Fruit fly (Drosophila melanogaster) whole organism, embryonic: ENCODE data around the gene Snx17.

ENCODE experiments used
- B-H2 ChIP-seq: fragments of 200-800 bp; sonication (Bioruptor generic); optimal IDR thresholded peaks from 2 replicates; lab custom pipeline; 2018; ENCODE audit warnings: missing biosample characterization, mild to moderate bottlenecking, missing genetic modification characterization
- CG10321 ChIP-seq: fragments of 200-800 bp; sonication (Bioruptor generic); IDR thresholded peaks from 2 replicates; pipeline ENCODE4 v1.3.6; 2022; ENCODE audit warnings: missing biosample characterization, missing genetic modification characterization
- CG14860 ChIP-seq: fragments of 200-800 bp; sonication (Bioruptor generic); IDR thresholded peaks from 3 replicates; pipeline ENCODE4 v1.3.6; 2022; ENCODE audit warnings: missing biosample characterization, missing genetic modification characterization; ENCODE audit not compliant: partially characterized antibody
- CG17361 ChIP-seq: fragments of 200-800 bp; sonication (Bioruptor generic); IDR thresholded peaks from 3 replicates; pipeline ENCODE4 v1.3.6; 2022; ENCODE audit warnings: missing biosample characterization, missing genetic modification characterization
- CG1832 ChIP-seq: fragments of 200-800 bp; sonication (Bioruptor generic); optimal IDR thresholded peaks from 2 replicates; lab custom pipeline; 2017; ENCODE audit warnings: missing biosample characterization, mild to moderate bottlenecking, missing genetic modification characterization, inconsistent platforms
- CG18764 ChIP-seq: fragments of 200-800 bp; sonication (Bioruptor generic); optimal IDR thresholded peaks from 3 replicates; lab custom pipeline; 2016; ENCODE audit warnings: missing biosample characterization, missing genetic modification characterization
- CG2875 ChIP-seq: fragments of 200-800 bp; sonication (Bioruptor generic); optimal IDR thresholded peaks from 2 replicates; lab custom pipeline; 2017; ENCODE audit warnings: missing biosample characterization, mild to moderate bottlenecking, missing genetic modification characterization, missing genetic modification reagents
- CG43689 ChIP-seq: fragments of 200-800 bp; sonication (Bioruptor generic); IDR thresholded peaks from 2 replicates; pipeline ENCODE4 v1.3.6; 2022; ENCODE audit warnings: missing biosample characterization, missing genetic modification characterization
- CG5953 ChIP-seq: fragments of 200-800 bp; sonication (Bioruptor generic); IDR thresholded peaks from 2 replicates; pipeline ENCODE4 v1.3.6; 2022; ENCODE audit warnings: missing biosample characterization, missing genetic modification characterization
- CG7271 ChIP-seq: fragments of 200-800 bp; sonication (Bioruptor generic); optimal IDR thresholded peaks from 2 replicates; lab custom pipeline; 2018; ENCODE audit warnings: missing biosample characterization, mild to moderate bottlenecking, missing genetic modification characterization, moderate library complexity
- CG8765 ChIP-seq: fragments of 200-800 bp; sonication (Bioruptor generic); IDR thresholded peaks from 2 replicates; pipeline ENCODE4 v1.3.6; 2022; ENCODE audit warnings: missing biosample characterization, missing genetic modification characterization
- CG8924 ChIP-seq: fragments of 200-800 bp; optimal IDR thresholded peaks from 3 replicates; lab custom pipeline; 2019; ENCODE audit warnings: missing biosample characterization, mild to moderate bottlenecking, missing genetic modification characterization, moderate library complexity
- CG9609 ChIP-seq: fragments of 200-800 bp; sonication (Bioruptor generic); optimal IDR thresholded peaks from 3 replicates; lab custom pipeline; 2016; ENCODE audit warnings: missing biosample characterization, missing genetic modification characterization
- CG9727 ChIP-seq: fragments of 200-800 bp; sonication (Bioruptor generic); optimal IDR thresholded peaks from 3 replicates; lab custom pipeline; 2017; ENCODE audit warnings: missing biosample characterization, mild to moderate bottlenecking, missing genetic modification characterization
- CG9797 ChIP-seq: fragments of 200-800 bp; sonication (Bioruptor generic); optimal IDR thresholded peaks from 3 replicates; lab custom pipeline; 2018; ENCODE audit warnings: missing biosample characterization, mild to moderate bottlenecking, missing genetic modification characterization
- Deaf1 ChIP-seq: fragments of 200-800 bp; optimal IDR thresholded peaks from 3 replicates; lab custom pipeline; 2019; ENCODE audit warnings: missing biosample characterization, mild to moderate bottlenecking, missing genetic modification characterization, moderate library complexity
- Dek ChIP-seq: fragments of 200-800 bp; sonication (Bioruptor generic); optimal IDR thresholded peaks from 3 replicates; lab custom pipeline; 2019; ENCODE audit warnings: missing biosample characterization, mild to moderate bottlenecking, missing genetic modification characterization, moderate library complexity
- Dll ChIP-seq: fragments of 200-800 bp; sonication (Bioruptor generic); IDR thresholded peaks from 4 replicates; pipeline ENCODE4 v1.3.6; 2022; ENCODE audit warnings: missing biosample characterization, missing genetic modification characterization; ENCODE audit not compliant: partially characterized antibody
- Gug ChIP-seq: fragments of 200-800 bp; sonication (Bioruptor generic); IDR thresholded peaks from 4 replicates; pipeline ENCODE4 v1.3.6; 2022; ENCODE audit warnings: missing biosample characterization, missing genetic modification characterization
- HLH4C ChIP-seq: fragments of 200-800 bp; sonication (Bioruptor generic); IDR thresholded peaks from 3 replicates; pipeline ENCODE4 v1.3.6; 2022; ENCODE audit warnings: missing biosample characterization, missing genetic modification characterization; ENCODE audit not compliant: partially characterized antibody
- Hand ChIP-seq: fragments of 200-800 bp; sonication (Bioruptor generic); optimal IDR thresholded peaks from 2 replicates; lab custom pipeline; 2017; ENCODE audit warnings: mild to moderate bottlenecking, missing biosample characterization, missing genetic modification reagents, missing genetic modification characterization
- MESR4 ChIP-seq: fragments of 200-800 bp; sonication (Bioruptor generic); optimal IDR thresholded peaks from 2 replicates; lab custom pipeline; 2018; ENCODE audit warnings: missing biosample characterization, mild to moderate bottlenecking, missing genetic modification characterization, moderate library complexity
- MTF-1 ChIP-seq: fragments of 200-800 bp; sonication (Bioruptor generic); optimal IDR thresholded peaks from 2 replicates; lab custom pipeline; 2018; ENCODE audit warnings: missing biosample characterization, mild to moderate bottlenecking, missing genetic modification characterization, borderline replicate concordance
- NFAT ChIP-seq: fragments of 200-800 bp; sonication (Bioruptor generic); IDR thresholded peaks from 2 replicates; pipeline ENCODE4 v1.3.6; 2022; ENCODE audit warnings: missing biosample characterization, missing genetic modification characterization
- NK7.1 ChIP-seq: fragments of 200-800 bp; sonication (Bioruptor generic); optimal IDR thresholded peaks from 3 replicates; lab custom pipeline; 2016; ENCODE audit warnings: missing biosample characterization, missing genetic modification characterization
- Oaz ChIP-seq: fragments of 200-800 bp; sonication (Bioruptor generic); IDR thresholded peaks from 2 replicates; pipeline ENCODE4 v1.3.6; 2022; ENCODE audit warnings: missing biosample characterization, missing genetic modification characterization
- Poxn ChIP-seq: fragments of 200-800 bp; sonication (Bioruptor generic); IDR thresholded peaks from 2 replicates; pipeline ENCODE4 v1.3.6; 2022; ENCODE audit warnings: missing biosample characterization, missing genetic modification characterization
- Rx ChIP-seq: fragments of 200-800 bp; sonication (Bioruptor generic); IDR thresholded peaks from 2 replicates; pipeline ENCODE4 v1.3.6; 2022; ENCODE audit warnings: missing biosample characterization, missing genetic modification characterization
- Xbp1 ChIP-seq: fragments of 200-800 bp; sonication (Bioruptor generic); optimal IDR thresholded peaks from 3 replicates; lab custom pipeline; 2016; ENCODE audit warnings: missing biosample characterization, mild to moderate bottlenecking, missing genetic modification characterization
- cato ChIP-seq: fragments of 200-800 bp; sonication (Bioruptor generic); optimal IDR thresholded peaks from 2 replicates; lab custom pipeline; 2016; ENCODE audit warnings: missing biosample characterization, missing genetic modification characterization, borderline replicate concordance
- cg ChIP-seq: fragments of 200-800 bp; sonication (Bioruptor generic); optimal IDR thresholded peaks from 3 replicates; lab custom pipeline; 2019; ENCODE audit warnings: missing biosample characterization, mild to moderate bottlenecking, missing genetic modification characterization, moderate library complexity
- chif ChIP-seq, 2 experiments: fragments of 200-800 bp; sonication (Bioruptor generic); optimal IDR thresholded peaks; 3 replicates each; lab custom pipeline; 2016; ENCODE audit warnings: missing biosample characterization in 2 of 2, missing genetic modification characterization in 2 of 2
- croc ChIP-seq: fragments of 200-800 bp; sonication (Bioruptor generic); conservative IDR thresholded peaks from 3 replicates; pipeline ENCODE4 v1.3.6; 2022; ENCODE audit warnings: missing biosample characterization, missing genetic modification characterization
- da ChIP-seq: fragments of 200-800 bp; sonication (Bioruptor generic); optimal IDR thresholded peaks from 2 replicates; lab custom pipeline; 2016; ENCODE audit warnings: missing biosample characterization, missing genetic modification characterization
- ftz-f1 ChIP-seq: fragments of 200-800 bp; sonication (Bioruptor generic); optimal IDR thresholded peaks from 2 replicates; lab custom pipeline; 2016; ENCODE audit warnings: missing biosample characterization, missing genetic modification characterization
- hb ChIP-seq: fragments of 200-800 bp; sonication (Bioruptor generic); IDR thresholded peaks from 3 replicates; pipeline ENCODE4 v1.3.6; 2022; ENCODE audit warnings: missing biosample characterization, missing genetic modification characterization; ENCODE audit not compliant: partially characterized antibody
- jigr1 ChIP-seq: fragments of 200-800 bp; sonication (Bioruptor generic); IDR thresholded peaks from 3 replicates; pipeline ENCODE4 v1.3.6; 2022; ENCODE audit warnings: missing biosample characterization, missing genetic modification characterization
- lilli ChIP-seq: fragments of 200-800 bp; sonication (Bioruptor generic); optimal IDR thresholded peaks from 3 replicates; lab custom pipeline; 2016; ENCODE audit warnings: missing biosample characterization, missing genetic modification characterization
- lola ChIP-seq, 3 experiments: fragments of >200 bp in 2 of 3; fragments of 200-800 bp in 1 of 3; sonication (Bioruptor generic) in 1 of 3; optimal IDR thresholded peaks; 2 replicates each; lab custom pipeline; 2017 to 2019; ENCODE audit warnings: missing biosample characterization in 3 of 3, missing genetic modification characterization in 3 of 3, mild to moderate bottlenecking in 1 of 3, moderate library complexity in 1 of 3
- nerfin-1 ChIP-seq: fragments of 200-800 bp; sonication (Bioruptor generic); optimal IDR thresholded peaks from 3 replicates; lab custom pipeline; 2019; ENCODE audit warnings: missing biosample characterization, mild to moderate bottlenecking, missing genetic modification characterization, moderate library complexity
- oc ChIP-seq: fragments of 200-800 bp; sonication (Bioruptor generic); optimal IDR thresholded peaks from 2 replicates; lab custom pipeline; 2018; ENCODE audit warnings: missing biosample characterization, mild to moderate bottlenecking, missing genetic modification characterization, moderate library complexity
- p53 ChIP-seq: fragments of 200-800 bp; sonication (Bioruptor generic); optimal IDR thresholded peaks from 2 replicates; lab custom pipeline; 2016; ENCODE audit warnings: missing biosample characterization, missing genetic modification characterization
- prd ChIP-seq, 3 experiments: fragments of >200 bp in 2 of 3; fragments of 200-800 bp in 1 of 3; sonication (Bioruptor generic) in 1 of 3; optimal IDR thresholded peaks in 2 of 3; IDR thresholded peaks in 1 of 3; 2 replicates in 2 of 3; 3 replicates in 1 of 3; pipeline versions ENCODE4 v1.3.6 to Lab custom; 2017 to 2022; ENCODE audit warnings: missing biosample characterization in 1 of 3, missing genetic modification characterization in 1 of 3
- run ChIP-seq: fragments of 200-800 bp; sonication (Bioruptor generic); optimal IDR thresholded peaks from 3 replicates; lab custom pipeline; 2018; ENCODE audit warnings: missing biosample characterization, mild to moderate bottlenecking, missing genetic modification characterization
- sima ChIP-seq: fragments of 200-800 bp; sonication (Bioruptor generic); optimal IDR thresholded peaks from 2 replicates; lab custom pipeline; 2016; ENCODE audit warnings: missing biosample characterization, missing genetic modification characterization
- sna ChIP-seq: fragments of 200-800 bp; sonication (Bioruptor generic); IDR thresholded peaks from 2 replicates; pipeline ENCODE4 v1.3.6; 2022; ENCODE audit warnings: missing biosample characterization, missing genetic modification characterization; ENCODE audit not compliant: partially characterized antibody
- stc ChIP-seq: fragments of 200-800 bp; sonication (Bioruptor generic); IDR thresholded peaks from 2 replicates; pipeline ENCODE4 v1.3.6; 2022; ENCODE audit warnings: missing biosample characterization, missing genetic modification characterization
- unc-4 ChIP-seq: fragments of 200-800 bp; sonication (Bioruptor generic); IDR thresholded peaks from 2 replicates; pipeline ENCODE4 v1.3.6; 2022; ENCODE audit warnings: missing biosample characterization, missing genetic modification characterization; ENCODE audit not compliant: partially characterized antibody
- wek ChIP-seq: fragments of 200-800 bp; sonication (Bioruptor generic); optimal IDR thresholded peaks from 3 replicates; lab custom pipeline; 2018; ENCODE audit warnings: missing biosample characterization, mild to moderate bottlenecking, missing genetic modification characterization, moderate library complexity
- zf30C ChIP-seq: fragments of 200-800 bp; sonication (Bioruptor generic); optimal IDR thresholded peaks from 3 replicates; lab custom pipeline; 2018; ENCODE audit warnings: missing biosample characterization, mild to moderate bottlenecking, missing genetic modification characterization

The Snx17 gene

dm6 chr2L:10250441-10250847 is 43.7 kb upstream of the Snx17 start, which contains the start of the genes bsk and CG31717 (continued):
- TF ChIP-seq wek (no peak), CG43689 (no peak), Rx (GFP tag; lab: Robert Waterston, UW) (no peak), oc (tag; lab: Kevin White, UChicago) (no peak), p53 (GFP tag; lab: Kevin White, UChicago) (no peak), CG9609 (GFP tag; lab: Kevin White, UChicago) (no peak), cato (GFP tag; lab: Kevin White, UChicago) (no peak), CG17361 (no peak), Dek (tag; lab: Kevin White, UChicago) (no peak), hb (GFP tag; lab: Robert Waterston, UW) (no peak), jigr1 (GFP tag; lab: Robert Waterston, UW) (no peak), croc (GFP tag; lab: Robert Waterston, UW) (no peak), zf30C (GFP tag; lab: Kevin White, UChicago) (no peak), Poxn (GFP tag; lab: Robert Waterston, UW) (no peak), CG8924 (tag; lab: Kevin White, UChicago) (peak; percentile 73), MESR4 (peak; percentile 35), Hand (GFP tag; lab: Kevin White, UChicago) (no peak), CG9727 (GFP tag; lab: Kevin White, UChicago) (no peak), CG10321 (GFP tag; lab: Robert Waterston, UW) (no peak), CG5953 (no peak), Deaf1 (tag; lab: Kevin White, UChicago) (no peak), CG2875 (GFP tag; lab: Kevin White, UChicago) (no peak), Oaz (GFP tag; lab: Robert Waterston, UW) (no peak), Xbp1 (no peak), CG1832 (GFP tag; lab: Kevin White, UChicago) (no peak), run (tag; lab: Kevin White, UChicago) (no peak), CG7271 (tag; lab: Kevin White, UChicago) (peak; percentile 14), prd (optimal IDR thresholded peaks at IDR 0.05; lab: Kevin White, UChicago) (no peak), prd (GFP tag; IDR thresholded peaks at IDR 0.05; lab: Robert Waterston, UW) (no peak), CG18764 (GFP tag; lab: Kevin White, UChicago) (no peak), Dll (GFP tag; lab: Robert Waterston, UW) (peak; percentile 68; the same call in 2 of the 4 replicates), nerfin-1 (peak; percentile 38), stc (GFP tag; lab: Robert Waterston, UW) (no peak), Gug (GFP tag; lab: Robert Waterston, UW) (no peak), chif (GFP tag; optimal IDR thresholded peaks at IDR 0.05; lab: Kevin White, UChicago) (no peak), CG9797 (GFP tag; lab: Kevin White, UChicago) (peak; percentile 73), unc-4 (GFP tag; lab: Robert Waterston, UW) (peak; percentile 61; the same call in 1 of the 2 replicates), CG8765 (no peak), NFAT (GFP tag; lab: Robert Waterston, UW) (no peak), sna (GFP tag; lab: Robert Waterston, UW) (no peak), sima (GFP tag; lab: Kevin White, UChicago) (no peak), da (no peak), HLH4C (GFP tag; lab: Robert Waterston, UW) (peak; percentile 49; the same call in 1 of the 3 replicates), NK7.1 (no peak), cg (no peak), ftz-f1 (GFP tag; lab: Kevin White, UChicago) (no peak), lilli (GFP tag; lab: Kevin White, UChicago) (peak; percentile 7), lola (GFP tag; optimal IDR thresholded peaks at IDR 0.05; lab: Kevin White, UChicago) (no peak), MTF-1 (GFP tag; lab: Kevin White, UChicago) (no peak), CG14860 (GFP tag; lab: Robert Waterston, UW) (no peak), B-H2 (GFP tag; lab: Kevin White, UChicago) (peak; percentile 5)
